Fruit fly (Drosophila melanogaster): ENCODE results near the gene tal-AA.

tal-AA gene

dm6 chr3R:13812736-13813250 is at the start of gene tal-AA, which contains the start of the genes tal-1A, tal-2A and tal-3A (continued):
- TF ChIP-seq Antp (GFP tag; optimal IDR thresholded peaks at IDR 0.05) (peak; percentile 15), Hsf (GFP tag; optimal IDR thresholded peaks at IDR 0.05) (no peak), jumu (GFP tag; optimal IDR thresholded peaks at IDR 0.05) (no peak), CG4854 (GFP tag; optimal IDR thresholded peaks at IDR 0.05) (no peak), CG15696 (tag; optimal IDR thresholded peaks at IDR 0.05) (no peak), Max (GFP tag; optimal IDR thresholded peaks at IDR 0.05) (no peak), CG10147 (GFP tag; optimal IDR thresholded peaks at IDR 0.05) (no peak), CG2678 (tag; optimal IDR thresholded peaks at IDR 0.05) (no peak), gt (GFP tag; IDR thresholded peaks at IDR 0.05) (no peak), crol (GFP tag; IDR thresholded peaks at IDR 0.05) (no peak), dati (GFP tag; IDR thresholded peaks at IDR 0.05) (no peak), CG3726 (GFP tag; IDR thresholded peaks at IDR 0.05) (no peak), Jarid2 (GFP tag; optimal IDR thresholded peaks at IDR 0.05) (peak; percentile 87), pita (GFP tag; optimal IDR thresholded peaks at IDR 0.05) (no peak), CG13894 (tag; optimal IDR thresholded peaks at IDR 0.05) (no peak), tup (GFP tag; optimal IDR thresholded peaks at IDR 0.05) (no peak), CG15073 (GFP tag; optimal IDR thresholded peaks at IDR 0.05) (no peak), Xbp1 (GFP tag; optimal IDR thresholded peaks at IDR 0.05) (no peak), da (GFP tag; optimal IDR thresholded peaks at IDR 0.05) (no peak), sob (GFP tag; IDR thresholded peaks at IDR 0.05) (peak; percentile 48; the same call in 1 of the 2 replicates), toy (GFP tag; IDR thresholded peaks at IDR 0.05) (no peak), az2 (GFP tag; optimal IDR thresholded peaks at IDR 0.05) (no peak), CG4617 (GFP tag; optimal IDR thresholded peaks at IDR 0.05; ENCODE audit: borderline replicate concordance) (no peak), CG1647 (GFP tag; optimal IDR thresholded peaks at IDR 0.05) (no peak), CG7839 (tag; optimal IDR thresholded peaks at IDR 0.05) (no peak), CG1603 (tag; optimal IDR thresholded peaks at IDR 0.05) (no peak), Poxn (GFP tag; IDR thresholded peaks at IDR 0.05) (no peak), CG13287 (GFP tag; IDR thresholded peaks at IDR 0.05; ENCODE audit: partially characterized antibody) (peak; percentile 74), CG12236 (GFP tag; optimal IDR thresholded peaks at IDR 0.05) (no peak), CG12942 (GFP tag; optimal IDR thresholded peaks at IDR 0.05) (no peak), Ptx1 (GFP tag; IDR thresholded peaks at IDR 0.05) (no peak), B-H1 (GFP tag; IDR thresholded peaks at IDR 0.05) (no peak; the same call in 2 of the 3 replicates), Trl (optimal IDR thresholded peaks at IDR 0.05) (peak; percentile 96 to 99), Trl (GFP tag; optimal IDR thresholded peaks at IDR 0.05) (peak; percentile 30), tll (GFP tag; optimal IDR thresholded peaks at IDR 0.05) (no peak), ci (GFP tag; IDR thresholded peaks at IDR 0.05) (peak; percentile 84), C15 (GFP tag; IDR thresholded peaks at IDR 0.05) (no peak), CG11456 (GFP tag; IDR thresholded peaks at IDR 0.05) (no peak), CG8924 (tag; optimal IDR thresholded peaks at IDR 0.05) (peak; percentile 17), sim (GFP tag; IDR thresholded peaks at IDR 0.05) (peak; percentile 28; the same call in 1 of the 2 replicates), Chrac-16 (GFP tag; optimal IDR thresholded peaks at IDR 0.05) (no peak), CG3407 (GFP tag; optimal IDR thresholded peaks at IDR 0.05) (no peak), ftz-f1 (GFP tag; optimal IDR thresholded peaks at IDR 0.05) (peak; percentile 23), fd3F (GFP tag; optimal IDR thresholded peaks at IDR 0.05) (no peak), gfzf (GFP tag; optimal IDR thresholded peaks at IDR 0.05) (no peak), Deaf1 (tag; optimal IDR thresholded peaks at IDR 0.05) (peak; percentile 39), Gug (GFP tag; IDR thresholded peaks at IDR 0.05) (no peak), pfk (GFP tag; optimal IDR thresholded peaks at IDR 0.05) (no peak), CG10267 (tag; optimal IDR thresholded peaks at IDR 0.05) (no peak), ham (GFP tag; IDR thresholded peaks at IDR 0.05) (no peak), Dbx (GFP tag; IDR thresholded peaks at IDR 0.05) (0 out of 3 replicates have a peak, but pooled peaks have one; percentile 43), CG31388 (GFP tag; optimal IDR thresholded peaks at IDR 0.05) (no peak)
